Worm (Caenorhabditis elegans): ENCODE data around the gene oac-20.
"Not testable (repeated sequence)": the region's sequence is repeated elsewhere in the genome, so short reads cannot be mapped to it uniquely, and the experiment has no call there.

The oac-20 gene

DNA sequence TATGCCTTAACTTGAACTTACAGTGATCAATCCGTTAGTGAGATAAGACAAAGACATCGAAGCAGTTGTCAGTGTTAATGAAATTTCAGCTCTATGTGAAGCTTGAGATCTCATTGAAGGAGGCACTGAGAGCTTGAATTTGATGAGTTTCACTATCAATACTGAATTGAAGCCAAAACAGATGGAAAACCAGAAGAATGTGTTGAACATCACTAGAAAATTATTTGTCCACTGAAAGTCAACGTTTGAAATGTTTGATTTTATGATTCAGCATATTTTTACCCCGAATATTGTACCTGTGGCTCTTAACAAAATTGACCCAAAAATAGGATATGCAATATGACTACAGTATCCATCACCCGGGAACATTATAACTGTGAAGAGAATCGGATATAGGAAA is 7.7 kb upstream of the oac-20 start:
- TF ChIP-seq him-1 (tag; optimal IDR thresholded peaks at IDR 0.05) (no peak), W03F9.2 (tag; optimal IDR thresholded peaks at IDR 0.05) (no peak), dao-5 (tag; optimal IDR thresholded peaks at IDR 0.05) (no peak)

DNA sequence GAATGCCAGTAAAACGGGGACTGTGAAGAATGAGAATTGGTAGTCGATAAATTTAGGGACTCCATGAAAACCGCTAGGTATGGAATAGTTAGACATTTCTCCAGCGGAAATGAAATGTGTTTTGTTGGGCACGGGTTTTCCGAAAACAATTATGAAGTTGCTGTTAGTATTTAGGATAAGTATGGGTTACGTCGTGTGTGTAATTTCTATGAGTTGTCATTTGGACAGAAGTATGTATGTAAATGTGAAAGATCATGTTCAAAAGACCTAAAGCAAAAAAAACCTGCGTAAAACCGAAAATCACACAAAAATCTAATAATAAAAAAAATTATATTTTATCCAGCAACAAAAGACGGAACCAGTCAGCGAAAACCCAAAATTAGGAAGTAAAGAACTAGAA is 6.0 kb upstream of the oac-20 start, which contains the start of gene sru-23:
TSS of gene sru-23 (minus strand) at position 101 of the 400 bp plus-strand sequence.
- TF ChIP-seq him-1 (tag; optimal IDR thresholded peaks at IDR 0.05) = no peak
- TF ChIP-seq W03F9.2 (tag; optimal IDR thresholded peaks at IDR 0.05) = no peak
- TF ChIP-seq dao-5 (tag; optimal IDR thresholded peaks at IDR 0.05) = no peak

DNA sequence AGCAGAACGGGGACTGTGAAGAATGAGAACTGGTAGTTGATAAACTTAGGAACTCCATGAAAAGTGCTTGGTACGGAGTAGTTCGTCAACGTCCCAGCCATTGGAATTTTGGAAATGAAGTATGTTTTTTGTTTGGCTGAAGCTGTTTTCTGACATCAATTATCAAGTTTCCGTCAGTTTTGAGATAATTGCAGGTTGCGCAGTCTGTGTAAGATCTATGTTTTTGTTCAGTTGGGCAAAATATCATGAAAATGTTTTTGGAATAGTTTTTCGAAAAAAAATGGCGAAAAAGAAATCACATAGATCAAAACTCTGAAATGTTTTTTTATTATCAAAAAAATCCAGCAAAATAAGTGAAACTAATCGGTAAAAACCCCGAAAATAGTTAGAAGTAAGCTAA is 3.7 kb upstream of the oac-20 start, which contains the start of gene sru-22:
TSS of gene sru-22 (minus strand) at position 101 of the 400 bp plus-strand sequence.
- no peak for TF ChIP-seq him-1 (tag; optimal IDR thresholded peaks at IDR 0.05)

DNA sequence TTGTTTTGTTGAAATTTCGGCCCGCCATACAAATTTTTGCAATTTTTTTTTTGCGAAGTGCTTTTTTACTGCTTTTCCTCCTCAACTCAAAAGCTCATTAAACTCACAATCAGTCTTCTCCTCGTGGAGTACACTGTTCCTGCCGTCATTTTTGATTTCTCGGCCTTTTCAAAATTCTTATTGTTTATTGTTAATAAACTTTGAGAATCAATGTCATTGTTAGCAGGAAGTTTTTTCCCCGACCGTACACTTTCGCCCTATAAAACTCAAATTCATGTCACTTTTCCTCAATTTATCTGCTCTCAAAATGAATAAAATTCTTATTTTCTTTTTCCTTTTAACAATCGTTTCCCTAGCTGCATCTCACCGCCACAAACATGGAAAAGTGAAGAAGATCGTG is 2.7 kb upstream of the oac-20 start, which contains the start of gene clec-232:
TSS of gene clec-232 (plus strand) at position 301 of the 400 bp plus-strand sequence.
- TF ChIP-seq him-1 (tag; optimal IDR thresholded peaks at IDR 0.05) = no peak
- no peak for TF ChIP-seq dao-5 (tag; optimal IDR thresholded peaks at IDR 0.05)

DNA sequence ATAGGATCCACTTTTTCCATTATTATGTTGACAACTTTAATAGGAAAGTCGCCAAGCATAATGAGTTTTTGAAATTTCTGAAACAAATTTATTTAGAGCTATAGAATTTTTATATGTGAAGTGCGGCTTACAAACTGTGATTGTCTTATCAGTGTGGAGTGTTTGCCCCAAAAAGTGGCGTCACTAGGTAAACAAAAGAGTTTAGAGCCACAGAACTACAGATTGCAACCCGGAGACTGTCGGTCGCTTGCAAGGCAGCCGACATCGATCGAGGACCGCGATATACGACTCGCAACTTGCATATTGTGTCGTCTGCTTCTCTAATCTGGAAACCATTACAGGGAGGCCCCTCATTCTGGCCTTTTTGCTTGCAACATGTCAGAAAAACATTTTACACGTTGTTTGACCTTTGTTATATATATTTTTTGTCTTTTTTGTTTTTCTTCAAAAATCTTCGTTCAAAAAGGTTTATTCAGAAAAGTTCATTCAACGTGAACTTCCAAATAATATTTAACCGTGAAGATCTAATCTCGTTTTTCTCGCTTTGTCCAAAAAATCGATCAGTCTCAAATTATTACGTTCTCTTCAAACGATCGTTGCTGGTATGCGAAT is 4.3 kb downstream of the oac-20 start, which contains the start of the genes fbxa-99 and F36G9.13:
TSS of gene fbxa-99 (minus strand) at position 122 of the 612 bp plus-strand sequence.
TSS of gene F36G9.13 (plus strand) at position 562 of the 612 bp plus-strand sequence.
- no peak for TF ChIP-seq dao-5 (tag; optimal IDR thresholded peaks at IDR 0.05)
- TF ChIP-seq W03F9.2 (tag; optimal IDR thresholded peaks at IDR 0.05) = no peak
- no peak for TF ChIP-seq him-1 (tag; optimal IDR thresholded peaks at IDR 0.05)

DNA sequence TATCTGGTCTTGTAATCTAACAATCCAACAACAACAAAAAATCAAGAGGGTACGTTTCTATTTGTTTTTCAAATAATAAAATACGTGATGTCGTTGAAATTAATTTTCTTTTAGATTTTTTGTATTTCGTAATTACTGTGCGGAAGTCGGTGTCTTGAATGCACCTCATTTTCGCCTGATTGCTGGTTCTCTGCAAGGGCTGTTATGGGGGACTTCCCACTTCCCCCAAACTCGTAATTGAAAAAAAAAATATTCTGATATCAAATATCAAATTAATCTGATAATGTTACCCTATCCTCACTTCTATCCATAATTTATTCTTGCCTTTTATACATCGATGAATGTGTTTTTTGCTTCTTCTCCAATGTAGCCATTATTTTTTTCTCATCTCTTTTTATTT is 9.6 kb downstream of the oac-20 start, which contains the start of gene F36G9.15:
TSS of gene F36G9.15 (minus strand) at position 101 of the 400 bp plus-strand sequence.
- no peak for TF ChIP-seq dao-5 (tag; optimal IDR thresholded peaks at IDR 0.05)
- no peak for TF ChIP-seq W03F9.2 (tag; optimal IDR thresholded peaks at IDR 0.05)
- no peak for TF ChIP-seq him-1 (tag; optimal IDR thresholded peaks at IDR 0.05)

DNA sequence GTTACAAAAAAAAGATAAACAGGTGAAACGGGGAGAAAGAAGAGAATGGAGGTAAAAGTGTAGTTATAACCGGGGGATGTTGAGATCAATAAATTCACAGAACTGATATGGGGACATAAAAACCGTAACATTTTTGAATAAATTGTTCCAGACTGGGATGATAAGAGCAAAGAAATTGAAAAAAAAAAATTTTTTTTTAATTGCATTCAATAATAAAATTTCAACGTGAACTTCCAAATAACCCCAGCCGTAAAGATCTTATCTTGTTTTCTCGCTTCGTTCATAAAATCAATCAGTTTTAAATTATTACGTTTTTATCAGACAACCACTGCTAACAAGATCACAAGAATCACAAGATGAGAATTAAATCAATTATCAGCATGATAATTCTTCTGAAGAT is 13.3 kb downstream of the oac-20 start, which contains the start of gene C06C6.7:
TSS of gene C06C6.7 (plus strand) at position 301 of the 400 bp plus-strand sequence.
- TF ChIP-seq him-1, dao-5, W03F9.2 (tag; optimal IDR thresholded peaks at IDR 0.05): not testable (repeated sequence)

DNA sequence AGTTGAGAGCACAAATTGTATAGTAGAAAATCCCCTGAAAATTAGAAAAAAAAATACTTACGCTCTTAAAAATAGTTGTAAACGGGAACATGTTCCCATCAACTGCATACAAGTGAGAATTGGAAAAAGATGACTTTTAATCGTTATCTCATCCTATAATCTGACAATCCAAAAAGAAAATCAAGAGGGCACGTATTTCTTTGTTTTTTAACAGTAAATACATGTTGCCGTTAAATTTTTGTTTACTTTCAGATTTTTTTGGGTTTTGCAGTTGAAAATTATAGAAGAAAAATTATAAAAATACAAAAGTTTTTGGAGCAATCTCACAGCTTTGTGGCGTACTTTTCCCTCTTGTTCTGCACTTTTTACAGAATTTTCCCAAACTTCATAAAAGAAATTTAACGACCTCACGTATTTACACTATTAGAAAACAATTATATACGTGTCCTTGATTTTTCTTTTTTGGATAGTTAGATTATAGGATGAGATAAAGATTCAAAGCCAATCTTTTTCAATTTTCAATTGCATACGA is 18.2 kb downstream of the oac-20 start, which contains the start of the genes C06C6.9 and C06C6.8:
TSS of gene C06C6.9 (minus strand) at position 101 of the 532 bp plus-strand sequence.
TSS of gene C06C6.8 (plus strand) at position 482 of the 532 bp plus-strand sequence.
- no peak for TF ChIP-seq him-1 (tag; optimal IDR thresholded peaks at IDR 0.05)
- no peak for TF ChIP-seq W03F9.2 (tag; optimal IDR thresholded peaks at IDR 0.05)
- TF ChIP-seq dao-5 (tag; optimal IDR thresholded peaks at IDR 0.05) = no peak

DNA sequence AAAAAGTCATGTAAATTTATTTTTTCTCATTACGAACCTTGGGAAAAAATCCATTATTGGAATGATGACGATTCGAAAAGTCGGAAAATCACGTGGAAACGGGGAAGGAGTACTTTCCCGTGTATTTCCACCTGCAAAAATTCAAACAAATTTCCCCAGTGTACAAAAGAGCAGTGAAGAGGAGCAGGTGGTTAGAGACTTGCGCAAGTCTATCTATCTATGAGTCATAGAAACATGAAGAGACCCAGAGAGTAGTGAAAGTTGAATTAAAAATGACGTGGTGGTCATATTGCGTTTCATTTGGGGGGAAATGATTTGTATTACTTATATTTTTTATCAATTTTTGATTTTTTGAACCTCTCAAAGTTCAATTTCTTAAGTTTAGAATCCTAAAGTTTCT is 21.9 kb downstream of the oac-20 start, which contains the start of gene nhr-50:
TSS of gene nhr-50 (minus strand) at position 199 of the 400 bp plus-strand sequence.
- TF ChIP-seq dao-5 (tag; optimal IDR thresholded peaks at IDR 0.05) (no peak), W03F9.2 (tag; optimal IDR thresholded peaks at IDR 0.05) (no peak), him-1 (tag; optimal IDR thresholded peaks at IDR 0.05) (no peak)

DNA sequence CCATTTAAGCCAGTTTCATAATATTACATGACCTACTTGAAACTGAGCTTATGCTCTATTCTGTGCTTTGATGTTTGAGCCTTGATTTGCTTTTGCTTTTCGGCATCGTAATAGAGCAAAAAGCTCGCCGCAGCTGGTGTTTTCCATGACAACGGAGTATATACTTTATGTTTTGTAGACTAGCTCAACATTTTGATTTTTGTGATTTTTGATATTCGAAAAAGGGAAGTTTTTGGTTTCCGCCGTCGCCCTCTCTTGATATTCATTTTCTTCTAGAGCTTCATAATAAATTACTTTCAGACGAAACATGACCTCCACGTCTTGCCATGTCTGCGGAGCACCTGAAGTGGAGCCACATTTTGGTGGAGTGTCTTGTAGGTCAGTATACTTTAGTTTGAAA is 23.8 kb downstream of the oac-20 start, which contains the start of gene nhr-63:
TSS of gene nhr-63 (plus strand) at position 301 of the 400 bp plus-strand sequence.
- TF ChIP-seq dao-5 (tag; optimal IDR thresholded peaks at IDR 0.05) (no peak), W03F9.2 (tag; optimal IDR thresholded peaks at IDR 0.05) (no peak)

DNA sequence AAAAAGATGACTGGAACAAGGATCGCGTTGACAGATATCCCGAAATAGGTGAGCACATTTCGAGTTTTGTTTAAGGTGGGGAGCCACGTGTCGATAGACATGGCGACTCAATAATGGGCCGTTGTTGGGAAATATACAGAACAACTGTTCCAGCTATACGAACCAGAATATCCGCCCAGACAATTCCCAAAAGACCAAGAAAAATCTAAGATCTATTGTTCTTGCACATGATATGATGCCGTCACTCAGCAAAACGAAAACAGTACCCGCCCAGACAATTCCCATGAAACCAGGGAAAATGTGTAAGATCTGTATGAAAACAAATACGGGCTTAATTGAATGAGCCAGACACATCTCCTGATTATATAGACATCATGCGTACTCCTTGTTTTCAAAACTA is 29.0 kb downstream of the oac-20 start, which contains the start of gene str-231:
TSS of gene str-231 (minus strand) at position 101 of the 400 bp plus-strand sequence.
- no peak for TF ChIP-seq dao-5 (tag; optimal IDR thresholded peaks at IDR 0.05)

DNA sequence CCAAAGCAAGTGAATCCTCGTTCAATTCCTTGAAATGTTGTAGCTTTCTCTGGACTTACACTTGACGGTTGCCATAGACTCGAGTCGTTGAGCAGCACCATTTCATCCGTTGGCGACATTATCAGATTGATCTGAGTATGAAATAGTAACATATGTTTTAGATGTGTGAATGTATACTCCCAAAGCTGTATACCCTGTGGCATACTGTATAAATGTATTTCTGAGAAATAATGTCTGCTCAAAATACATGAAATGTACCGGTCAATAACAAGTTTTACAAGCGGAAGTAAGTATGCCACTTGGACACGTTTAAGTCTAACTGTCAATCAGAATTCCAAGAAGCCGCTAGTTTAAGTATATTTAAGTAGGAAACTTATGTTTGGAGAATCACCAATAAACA is 31.1 kb downstream of the oac-20 start, which contains the start of gene str-233:
TSS of gene str-233 (minus strand) at position 101 of the 400 bp plus-strand sequence.
- TF ChIP-seq him-1 (tag; optimal IDR thresholded peaks at IDR 0.05) (no peak), W03F9.2 (tag; optimal IDR thresholded peaks at IDR 0.05) (no peak), dao-5 (tag; optimal IDR thresholded peaks at IDR 0.05) (no peak)

DNA sequence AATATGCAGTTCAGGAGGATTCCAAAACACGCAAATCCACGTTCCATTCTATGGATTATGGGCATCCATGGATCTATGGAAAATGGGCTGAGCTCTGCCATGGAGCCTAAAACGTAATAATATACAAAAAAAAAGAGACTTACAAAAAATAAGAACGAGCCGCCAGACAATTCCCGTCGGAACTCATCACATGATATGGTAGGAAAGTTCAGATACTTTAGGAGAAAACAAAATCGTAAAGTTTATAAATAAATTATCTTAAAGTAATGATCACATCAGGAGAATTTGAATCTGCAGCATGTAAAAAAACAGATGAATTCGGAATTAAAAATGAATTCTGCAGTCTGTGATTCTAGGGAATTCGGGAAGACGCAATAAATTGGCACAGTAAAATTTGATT is 37.1 kb downstream of the oac-20 start, which contains the start of gene str-232:
TSS of gene str-232 (minus strand) at position 101 of the 400 bp plus-strand sequence.
- no peak for TF ChIP-seq W03F9.2 (tag; optimal IDR thresholded peaks at IDR 0.05)
- TF ChIP-seq him-1 (tag; optimal IDR thresholded peaks at IDR 0.05) = no peak
- TF ChIP-seq dao-5 (tag; optimal IDR thresholded peaks at IDR 0.05) = no peak

DNA sequence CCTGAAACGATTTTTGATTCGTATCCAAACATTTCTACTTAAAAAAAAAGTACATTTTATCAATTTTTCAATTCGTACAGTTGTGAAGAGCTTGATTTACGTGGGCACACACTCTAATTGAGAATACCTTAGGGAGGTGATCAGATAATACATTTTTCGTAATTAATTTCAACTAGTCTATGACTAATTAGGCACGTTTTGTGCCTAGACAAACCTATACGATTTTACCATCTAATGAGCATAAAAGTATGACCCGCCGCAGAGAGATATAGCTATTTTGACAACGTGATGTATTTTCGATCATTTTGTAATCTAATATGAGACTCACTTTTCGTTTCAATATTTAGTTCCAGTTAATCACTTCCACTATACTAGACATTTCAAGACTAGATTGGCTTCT is 38.5 kb downstream of the oac-20 start:
- no peak for TF ChIP-seq dao-5 (tag; optimal IDR thresholded peaks at IDR 0.05)
- TF ChIP-seq him-1 (tag; optimal IDR thresholded peaks at IDR 0.05) = no peak
- TF ChIP-seq W03F9.2 (tag; optimal IDR thresholded peaks at IDR 0.05) = no peak
